Worm (Caenorhabditis elegans): ENCODE data around the gene R04A9.7.

Gene R04A9.7

DNA sequence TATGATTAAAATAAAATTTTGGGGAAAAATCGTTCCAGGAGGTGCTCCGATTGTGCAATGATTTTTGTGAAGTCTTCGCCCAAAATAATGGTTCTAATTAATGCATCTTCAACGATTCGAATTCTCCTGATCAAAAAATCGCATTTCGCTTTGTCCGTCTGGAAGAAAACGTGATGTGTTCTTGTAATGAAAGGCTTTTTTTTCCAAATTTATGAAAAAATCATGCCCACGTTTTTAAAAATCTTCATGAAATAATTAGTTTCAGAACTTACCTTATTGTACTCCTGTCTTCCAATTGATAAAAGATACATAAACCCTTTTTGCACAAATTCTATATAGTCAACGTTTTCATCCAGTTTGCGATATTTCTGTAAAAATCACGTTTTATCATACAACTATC, 5.1 kb downstream of the R04A9.7 start:
- TF ChIP-seq efl-3 (GFP tag; optimal IDR thresholded peaks at IDR 0.05) (no peak), hpl-2 (GFP tag; optimal IDR thresholded peaks at IDR 0.05) (no peak)

DNA sequence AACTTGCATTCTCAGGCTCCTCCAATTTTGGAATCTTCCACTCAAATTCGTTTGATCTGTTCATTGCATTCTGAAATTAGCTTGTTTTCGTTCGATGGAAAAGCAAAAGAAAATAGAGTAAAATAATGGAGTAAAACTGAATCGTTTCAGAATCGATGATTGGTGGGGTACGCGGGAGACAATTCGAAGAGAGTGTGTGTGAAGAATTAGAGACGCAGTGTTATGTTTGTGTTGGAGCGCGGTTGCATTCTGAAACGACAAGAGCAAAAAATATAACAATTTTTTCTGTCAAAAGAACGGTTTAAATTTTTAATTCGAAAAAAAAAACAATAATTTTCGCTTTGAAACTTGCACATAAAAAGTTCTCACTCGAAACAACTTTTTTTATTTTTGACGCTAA, 6.0 kb downstream of the R04A9.7 start, which contains the start of gene ceh-93:
Gene ceh-93, minus strand, starts transcription at position 70 of the 400 bp plus-strand sequence.
- no peak for TF ChIP-seq nhr-12 (tag; optimal IDR thresholded peaks at IDR 0.05)
- TF ChIP-seq fkh-10 (GFP tag; optimal IDR thresholded peaks at IDR 0.05): no peak
- no peak for TF ChIP-seq snpc-4 (tag; optimal IDR thresholded peaks at IDR 0.05)
- no peak for TF ChIP-seq mep-1 (tag; optimal IDR thresholded peaks at IDR 0.05)
- TF ChIP-seq pqm-1 (tag; optimal IDR thresholded peaks at IDR 0.05): no peak
- no peak for TF ChIP-seq fkh-8 (tag; optimal IDR thresholded peaks at IDR 0.05)
- peak; percentile 25 for TF ChIP-seq snu-23 (GFP tag; optimal IDR thresholded peaks at IDR 0.05)
- no peak for TF ChIP-seq unc-130 (tag; optimal IDR thresholded peaks at IDR 0.05)
- TF ChIP-seq rnt-1 (tag; optimal IDR thresholded peaks at IDR 0.05): peak; percentile 22
- peak; percentile 16 for TF ChIP-seq F16B12.6 (tag; optimal IDR thresholded peaks at IDR 0.05)
- no peak for TF ChIP-seq ztf-4 (tag; optimal IDR thresholded peaks at IDR 0.05)
- TF ChIP-seq ceh-8 (GFP tag; optimal IDR thresholded peaks at IDR 0.05): no peak
- no peak for TF ChIP-seq ztf-11 (tag; optimal IDR thresholded peaks at IDR 0.05)
- TF ChIP-seq tlp-1 (tag; optimal IDR thresholded peaks at IDR 0.05): no peak
- TF ChIP-seq nhr-71 (tag; optimal IDR thresholded peaks at IDR 0.05): no peak
- no peak for TF ChIP-seq sup-37 (GFP tag; optimal IDR thresholded peaks at IDR 0.05)
- no peak for TF ChIP-seq jun-1 (tag; optimal IDR thresholded peaks at IDR 0.05)
- TF ChIP-seq vab-15 (tag; optimal IDR thresholded peaks at IDR 0.05): no peak
- TF ChIP-seq zag-1 (tag; optimal IDR thresholded peaks at IDR 0.05): no peak
- TF ChIP-seq ceh-88 (GFP tag; IDR thresholded peaks at IDR 0.05): no peak
- no peak for TF ChIP-seq skn-1 (tag; optimal IDR thresholded peaks at IDR 0.05)
- TF ChIP-seq ceh-82 (tag; optimal IDR thresholded peaks at IDR 0.05): peak in 1 of 3 experiments; percentile 0
- no peak for TF ChIP-seq egl-27 (tag; optimal IDR thresholded peaks at IDR 0.05)
- TF ChIP-seq mab-9 (GFP tag; IDR thresholded peaks at IDR 0.05): no peak
- TF ChIP-seq grh-1 (GFP tag; IDR thresholded peaks at IDR 0.05): no peak
- TF ChIP-seq lin-39 (tag; optimal IDR thresholded peaks at IDR 0.05): no peak
- TF ChIP-seq sptf-1 (tag; optimal IDR thresholded peaks at IDR 0.05): no peak
- no peak for TF ChIP-seq hlh-4 (tag; optimal IDR thresholded peaks at IDR 0.05)
- no peak for TF ChIP-seq zip-4 (GFP tag; optimal IDR thresholded peaks at IDR 0.05)
- no peak for TF ChIP-seq C34B4.2 (tag; optimal IDR thresholded peaks at IDR 0.05)
- TF ChIP-seq sox-4 (tag; optimal IDR thresholded peaks at IDR 0.05): no peak
- TF ChIP-seq nhr-19 (GFP tag; conservative IDR thresholded peaks at IDR 0.05): no peak
- no peak for TF ChIP-seq ama-1 (optimal IDR thresholded peaks at IDR 0.05)
- peak in 1 of 2 experiments; percentile 48 for TF ChIP-seq lsy-2 (tag; optimal IDR thresholded peaks at IDR 0.05)
- no peak for TF ChIP-seq fkh-4 (tag; optimal IDR thresholded peaks at IDR 0.05; ENCODE audit: borderline replicate concordance)
- TF ChIP-seq isw-1 (GFP tag; IDR thresholded peaks at IDR 0.05): no peak
- TF ChIP-seq nhr-28 (tag; optimal IDR thresholded peaks at IDR 0.05): no peak
- TF ChIP-seq nhr-85 (tag): no peak
- TF ChIP-seq fos-1 (tag; optimal IDR thresholded peaks at IDR 0.05): no peak
- TF ChIP-seq lin-15B (tag; optimal IDR thresholded peaks at IDR 0.05): no peak
- TF ChIP-seq pax-3 (tag; optimal IDR thresholded peaks at IDR 0.05): no peak
- TF ChIP-seq C16A3.4 (tag; optimal IDR thresholded peaks at IDR 0.05): peak; percentile 17
- no peak for TF ChIP-seq alr-1 (tag; optimal IDR thresholded peaks at IDR 0.05; ENCODE audit: borderline replicate concordance)
- TF ChIP-seq nhr-11 (tag; optimal IDR thresholded peaks at IDR 0.05): no peak
- TF ChIP-seq efl-1 (optimal IDR thresholded peaks at IDR 0.05): peak in 1 of 2 experiments; percentile 21
- peak in 1 of 2 experiments; percentile 15 for TF ChIP-seq efl-1 (GFP tag; optimal IDR thresholded peaks at IDR 0.05 in 1 of 2)
- TF ChIP-seq irx-1 (tag; optimal IDR thresholded peaks at IDR 0.05): no peak
- no peak for TF ChIP-seq lir-3 (tag; optimal IDR thresholded peaks at IDR 0.05; ENCODE audit: poor library complexity)
- no peak for TF ChIP-seq mdl-1 (tag; optimal IDR thresholded peaks at IDR 0.05)
- TF ChIP-seq pag-3 (tag; optimal IDR thresholded peaks at IDR 0.05; ENCODE audit: borderline replicate concordance, insufficient read depth): no peak
- no peak for TF ChIP-seq nhr-20 (tag; optimal IDR thresholded peaks at IDR 0.05)
